Worm (Caenorhabditis elegans): ENCODE data around the gene egas-3.

- TF ChIP-seq ceh-91 (GFP tag; IDR thresholded peaks at IDR 0.05) (no peak), bed-1 (GFP tag; IDR thresholded peaks at IDR 0.05) (no peak), unc-62 (GFP tag; optimal IDR thresholded peaks at IDR 0.05) (no peak)
Measured at ce11 chrV:18650043-18650442, 13.9 kb upstream of the egas-3 start, which contains the start of gene egas-2.
